Fruit fly (Drosophila melanogaster) whole organism, prepupa: Measurements from ENCODE around the gene Pop2.

Experiments used
- Blimp-1 ChIP-seq: fragments of 200-800 bp; sonication (Bioruptor generic); optimal IDR thresholded peaks from 3 replicates; lab custom pipeline; 2017; ENCODE audit warnings: missing biosample characterization, missing genetic modification characterization, mild to moderate bottlenecking, moderate library complexity, missing genetic modification reagents
- CG16779 ChIP-seq: fragments of 200-800 bp; sonication (Bioruptor generic); optimal IDR thresholded peaks from 3 replicates; lab custom pipeline; 2017; ENCODE audit warnings: missing biosample characterization, mild to moderate bottlenecking, missing genetic modification characterization
- CG6808 ChIP-seq: fragments of 200-800 bp; sonication (Bioruptor generic); optimal IDR thresholded peaks from 3 replicates; lab custom pipeline; 2017; ENCODE audit warnings: missing biosample characterization, missing genetic modification characterization, mild to moderate bottlenecking, moderate library complexity, missing genetic modification reagents
- CG8319 ChIP-seq: fragments of 200-800 bp; sonication (Bioruptor generic); optimal IDR thresholded peaks from 3 replicates; lab custom pipeline; 2016; ENCODE audit warnings: missing biosample characterization, missing genetic modification characterization
- CG9139 ChIP-seq: fragments of 200-800 bp; sonication (Bioruptor generic); optimal IDR thresholded peaks from 3 replicates; lab custom pipeline; 2017; ENCODE audit warnings: missing biosample characterization, mild to moderate bottlenecking, missing genetic modification characterization
- Eip75B ChIP-seq: fragments of 200-800 bp; sonication (Bioruptor generic); optimal IDR thresholded peaks from 3 replicates; lab custom pipeline; 2016; ENCODE audit warnings: missing biosample characterization, missing genetic modification characterization

dm6 chr3L:12002321-12003248 is at the start of gene Pop2, which contains the start of gene CG6928:
- TF ChIP-seq Eip75B (GFP tag; lab: Kevin White, UChicago) (peak; percentile 55), CG9139 (GFP tag; lab: Kevin White, UChicago) (peak; percentile 38), CG6808 (peak; percentile 100), CG8319 (GFP tag; lab: Kevin White, UChicago) (peak; percentile 35), Blimp-1 (GFP tag; lab: Kevin White, UChicago) (no peak), CG16779 (tag; lab: Kevin White, UChicago) (no peak)
